Worm (Caenorhabditis elegans): ENCODE results near the gene Y57G7A.2.
A peak's percentile ranks its signal among the peaks of the same experiment; 100 is the strongest.

- TF ChIP-seq dox-1 (GFP tag; IDR thresholded peaks at IDR 0.05): no peak
- no peak for TF ChIP-seq dpl-1 (GFP tag; optimal IDR thresholded peaks at IDR 0.05)
- TF ChIP-seq B0019.2 (GFP tag; conservative IDR thresholded peaks at IDR 0.05): no peak
- no peak for TF ChIP-seq lsy-27 (tag; optimal IDR thresholded peaks at IDR 0.05; ENCODE audit: borderline replicate concordance, insufficient read depth)
- no peak for TF ChIP-seq ceh-100 (GFP tag; IDR thresholded peaks at IDR 0.05)
- TF ChIP-seq F22D6.2 (tag; optimal IDR thresholded peaks at IDR 0.05): no peak
- TF ChIP-seq let-607 (tag; optimal IDR thresholded peaks at IDR 0.05): no peak
- peak; percentile 73 for TF ChIP-seq madf-8 (GFP tag; conservative IDR thresholded peaks at IDR 0.05)
- TF ChIP-seq unc-62 (GFP tag; optimal IDR thresholded peaks at IDR 0.05): no peak
- TF ChIP-seq ama-1 (optimal IDR thresholded peaks at IDR 0.05): no peak
- TF ChIP-seq ama-1 (GFP tag; optimal IDR thresholded peaks at IDR 0.05): no peak
- TF ChIP-seq him-1 (tag; optimal IDR thresholded peaks at IDR 0.05): peak; percentile 20
These were observed 10.7 kb downstream of the Y57G7A.2 start for ce11 chrII:1306550-1306949.
